Worm (Caenorhabditis elegans) whole organism, young adult: ENCODE data around the gene mmaa-1.

Source experiments
- B0035.1 ChIP-seq: sonication (generic microtip); optimal IDR thresholded peaks from 2 replicates; lab custom pipeline; 2016; ENCODE audit warnings: missing genetic modification characterization, mild to moderate bottlenecking, missing compliant biosample characterization, missing genotype, missing genetic modification reagents
- B0336.3 ChIP-seq: fragments of 200-800 bp; sonication (Bioruptor generic); IDR thresholded peaks from 2 replicates; pipeline ENCODE4 v1.3.6; 2022; ENCODE audit warnings: missing genetic modification characterization, missing compliant biosample characterization
- C17E4.6 ChIP-seq: fragments of 200-800 bp; sonication (Bioruptor generic); IDR thresholded peaks from 2 replicates; pipeline ENCODE4 v1.3.6; 2022; ENCODE audit warnings: missing genetic modification reagents, missing genetic modification characterization, missing compliant biosample characterization
- F10E7.11 ChIP-seq: sonication (generic microtip); optimal IDR thresholded peaks from 2 replicates; lab custom pipeline; 2017; ENCODE audit warnings: mild to moderate bottlenecking, missing genetic modification characterization, moderate library complexity, missing compliant biosample characterization
- F22D6.2 ChIP-seq: sonication (generic microtip); optimal IDR thresholded peaks from 2 replicates; lab custom pipeline; 2016; ENCODE audit warnings: mild to moderate bottlenecking, missing genetic modification characterization, missing compliant biosample characterization
- F37B4.10 ChIP-seq: fragments of 200-800 bp; sonication (Bioruptor generic); IDR thresholded peaks from 2 replicates; pipeline ENCODE4 v1.3.6; 2022; ENCODE audit warnings: missing genetic modification characterization, missing compliant biosample characterization
- F57C9.4 ChIP-seq: sonication (generic microtip); optimal IDR thresholded peaks from 2 replicates; lab custom pipeline; 2017; ENCODE audit warnings: mild to moderate bottlenecking, missing genetic modification characterization, missing compliant biosample characterization
- K12H6.12 ChIP-seq: fragments of 200-800 bp; sonication (Bioruptor generic); optimal IDR thresholded peaks from 2 replicates; lab custom pipeline; 2018; ENCODE audit warnings: mild to moderate bottlenecking, missing genetic modification characterization, missing compliant biosample characterization
- Y53G8AR.9 ChIP-seq: fragments of 200-800 bp; sonication (Bioruptor generic); conservative IDR thresholded peaks from 2 replicates; pipeline ENCODE4 v1.3.6; 2022; ENCODE audit warnings: missing genetic modification reagents, missing genetic modification characterization, missing compliant biosample characterization
- Y95B8A.8 ChIP-seq: fragments of 200-800 bp; sonication (Bioruptor generic); IDR thresholded peaks from 2 replicates; pipeline ENCODE4 v1.3.6; 2022; ENCODE audit warnings: missing genetic modification reagents, missing genetic modification characterization, missing compliant biosample characterization
- aptf-2 ChIP-seq: fragments of 200-800 bp; sonication (Bioruptor generic); conservative IDR thresholded peaks from 2 replicates; pipeline ENCODE4 v1.3.6; 2022; ENCODE audit warnings: missing genetic modification reagents, missing genetic modification characterization, missing compliant biosample characterization
- aptf-3 ChIP-seq: fragments of 200-800 bp; sonication (Bioruptor generic); IDR thresholded peaks from 2 replicates; pipeline ENCODE4 v1.3.6; 2022; ENCODE audit warnings: missing genetic modification characterization, missing compliant biosample characterization
- athp-1 ChIP-seq: sonication (generic microtip); optimal IDR thresholded peaks from 2 replicates; lab custom pipeline; 2017; ENCODE audit warnings: mild to moderate bottlenecking, missing genetic modification characterization, missing compliant biosample characterization
- bed-1 ChIP-seq: fragments of 200-800 bp; sonication (Bioruptor generic); IDR thresholded peaks from 2 replicates; pipeline ENCODE4 v1.3.6; 2022; ENCODE audit warnings: missing genetic modification reagents, missing genetic modification characterization, missing compliant biosample characterization
- ceh-27 ChIP-seq: fragments of 200-800 bp; sonication (Bioruptor generic); optimal IDR thresholded peaks from 2 replicates; lab custom pipeline; 2018; ENCODE audit warnings: mild to moderate bottlenecking, missing genetic modification characterization, moderate library complexity, missing compliant biosample characterization
- dpff-1 ChIP-seq: sonication (generic microtip); optimal IDR thresholded peaks from 2 replicates; lab custom pipeline; 2017; ENCODE audit warnings: mild to moderate bottlenecking, missing genetic modification characterization, missing compliant biosample characterization
- egl-18 ChIP-seq: fragments of 200-800 bp; sonication (Bioruptor generic); IDR thresholded peaks from 2 replicates; pipeline ENCODE4 v1.3.6; 2022; ENCODE audit warnings: missing genetic modification reagents, missing genetic modification characterization, missing compliant biosample characterization
- ets-4 ChIP-seq: fragments of 200-800 bp; sonication (Bioruptor generic); optimal IDR thresholded peaks from 2 replicates; lab custom pipeline; 2018; ENCODE audit warnings: mild to moderate bottlenecking, missing genetic modification characterization, missing compliant biosample characterization
- fkh-3 ChIP-seq: sonication (generic microtip); optimal IDR thresholded peaks from 2 replicates; lab custom pipeline; 2016; ENCODE audit warnings: mild to moderate bottlenecking, missing genetic modification characterization, missing compliant biosample characterization
- gei-17 ChIP-seq: fragments of 200-800 bp; sonication (Bioruptor generic); optimal IDR thresholded peaks from 2 replicates; lab custom pipeline; 2018; ENCODE audit warnings: mild to moderate bottlenecking, missing genetic modification characterization, missing compliant biosample characterization
- hmg-20 ChIP-seq: fragments of 200-800 bp; sonication (Bioruptor generic); IDR thresholded peaks from 2 replicates; pipeline ENCODE4 v1.3.6; 2022; ENCODE audit warnings: missing genetic modification reagents, missing genetic modification characterization, missing compliant biosample characterization
- let-526 ChIP-seq: fragments of 200-800 bp; sonication (Bioruptor generic); IDR thresholded peaks from 2 replicates; pipeline ENCODE4 v1.3.6; 2022; ENCODE audit warnings: missing genetic modification reagents, missing genetic modification characterization, missing compliant biosample characterization
- let-607 ChIP-seq, 2 experiments: fragments of 200-800 bp in 1 of 2; sonication (Bioruptor generic) in 1 of 2; sonication (generic microtip) in 1 of 2; optimal IDR thresholded peaks; 2 replicates each; lab custom pipeline; 2016 to 2018; ENCODE audit warnings: mild to moderate bottlenecking in 2 of 2, missing compliant biosample characterization in 2 of 2, missing genetic modification characterization in 2 of 2, moderate library complexity in 2 of 2, missing genotype in 1 of 2
- lin-26 ChIP-seq: fragments of 200-800 bp; sonication (Bioruptor generic); IDR thresholded peaks from 2 replicates; pipeline ENCODE4 v1.3.6; 2022; ENCODE audit warnings: missing genetic modification reagents, missing genetic modification characterization, missing compliant biosample characterization
- lin-35 ChIP-seq, 3 experiments: fragments of 150-350 bp in 2 of 3; sonication (generic microtip) in 1 of 3; optimal IDR thresholded peaks; 2 replicates each; lab custom pipeline; 2014 to 2018; ENCODE audit warnings: missing biosample characterization in 3 of 3, missing genetic modification characterization in 3 of 3, missing genetic modification reagents in 3 of 3
- lin-40 ChIP-seq: sonication (generic microtip); optimal IDR thresholded peaks from 2 replicates; lab custom pipeline; 2016; ENCODE audit warnings: missing genetic modification characterization, mild to moderate bottlenecking, missing compliant biosample characterization, missing genotype, missing genetic modification reagents
- madf-3 ChIP-seq: fragments of 200-800 bp; sonication (Bioruptor generic); IDR thresholded peaks from 2 replicates; pipeline ENCODE4 v1.3.6; 2022; ENCODE audit warnings: missing genetic modification reagents, missing genetic modification characterization, missing compliant biosample characterization
- madf-8 ChIP-seq: fragments of 200-800 bp; sonication (Bioruptor generic); conservative IDR thresholded peaks from 2 replicates; pipeline ENCODE4 v1.3.6; 2022; ENCODE audit warnings: missing genetic modification reagents, missing genetic modification characterization, missing compliant biosample characterization
- mes-4 ChIP-seq: sonication (generic microtip); optimal IDR thresholded peaks from 2 replicates; lab custom pipeline; 2016; ENCODE audit warnings: missing genotype, missing genetic modification characterization, missing compliant biosample characterization
- nfyb-1 ChIP-seq: fragments of 200-800 bp; sonication (Bioruptor generic); IDR thresholded peaks from 2 replicates; pipeline ENCODE4 v1.3.6; 2022; ENCODE audit warnings: missing genetic modification reagents, missing genetic modification characterization, missing compliant biosample characterization
- nhr-120 ChIP-seq: fragments of 200-800 bp; sonication (Bioruptor generic); IDR thresholded peaks from 2 replicates; pipeline ENCODE4 v1.3.6; 2022; ENCODE audit warnings: missing genetic modification characterization, missing compliant biosample characterization
- nhr-179 ChIP-seq: sonication (generic microtip); optimal IDR thresholded peaks from 2 replicates; lab custom pipeline; 2016; ENCODE audit warnings: mild to moderate bottlenecking, missing genetic modification characterization, missing compliant biosample characterization
- nhr-27 ChIP-seq: fragments of 200-800 bp; sonication (Bioruptor generic); optimal IDR thresholded peaks from 2 replicates; lab custom pipeline; 2018; ENCODE audit warnings: mild to moderate bottlenecking, missing genetic modification characterization, moderate library complexity, missing compliant biosample characterization
- nhr-80 ChIP-seq: sonication (generic microtip); optimal IDR thresholded peaks from 2 replicates; lab custom pipeline; 2016; ENCODE audit warnings: missing genetic modification characterization, missing compliant biosample characterization
- nhr-90 ChIP-seq: sonication (generic microtip); optimal IDR thresholded peaks from 2 replicates; lab custom pipeline; 2016; ENCODE audit warnings: missing genotype, mild to moderate bottlenecking, missing genetic modification characterization, missing compliant biosample characterization
- pbrm-1 ChIP-seq: fragments of 200-800 bp; sonication (Bioruptor generic); IDR thresholded peaks from 2 replicates; pipeline ENCODE4 v1.3.6; 2022; ENCODE audit warnings: missing genetic modification reagents, missing genetic modification characterization, missing compliant biosample characterization
- pha-4 ChIP-seq: fragments of 150-350 bp; sonication (generic microtip); optimal IDR thresholded peaks from 2 replicates; lab custom pipeline; 2014; ENCODE audit warnings: missing biosample characterization, missing genetic modification reagents, missing genetic modification characterization
- rec-8 ChIP-seq, 2 experiments: sonication (generic microtip); optimal IDR thresholded peaks; 2 replicates each; lab custom pipeline; 2016; ENCODE audit warnings: mild to moderate bottlenecking in 2 of 2, missing genetic modification characterization in 2 of 2, missing genetic modification reagents in 2 of 2, missing genotype in 2 of 2, missing biosample characterization in 1 of 2, missing compliant biosample characterization in 1 of 2, moderate library complexity in 1 of 2
- rpc-1 ChIP-seq, 2 experiments: fragments of 150-350 bp in 1 of 2; sonication (generic microtip) in 1 of 2; optimal IDR thresholded peaks; 2 replicates each; lab custom pipeline; 2014 to 2018; ENCODE audit warnings: missing biosample characterization in 1 of 2, missing genetic modification characterization in 1 of 2, missing genetic modification reagents in 1 of 2, missing genotype in 1 of 2
- sea-2 ChIP-seq: fragments of 200-800 bp; sonication (Bioruptor generic); IDR thresholded peaks from 2 replicates; pipeline ENCODE4 v1.3.6; 2022; ENCODE audit warnings: missing genetic modification characterization, missing compliant biosample characterization
- snpc-1.1 ChIP-seq: sonication (generic microtip); optimal IDR thresholded peaks from 2 replicates; lab custom pipeline; 2017; ENCODE audit warnings: missing genetic modification characterization, mild to moderate bottlenecking, missing compliant biosample characterization, antibody characterized with exemption, moderate library complexity, missing genotype, missing genetic modification reagents; ENCODE audit not compliant: insufficient read depth
- somi-1 ChIP-seq: fragments of 200-800 bp; sonication (Bioruptor generic); optimal IDR thresholded peaks from 2 replicates; lab custom pipeline; 2018; ENCODE audit warnings: mild to moderate bottlenecking, missing genetic modification characterization, missing compliant biosample characterization
- tlf-1 ChIP-seq: fragments of 200-800 bp; sonication (Bioruptor generic); optimal IDR thresholded peaks from 2 replicates; lab custom pipeline; 2018; ENCODE audit warnings: mild to moderate bottlenecking, missing genetic modification characterization, missing compliant biosample characterization
- unc-62 ChIP-seq: fragments of 150-350 bp; optimal IDR thresholded peaks from 2 replicates; lab custom pipeline; 2014; ENCODE audit warnings: missing biosample characterization, missing genetic modification reagents, missing genetic modification characterization
- zfh-2 ChIP-seq: fragments of 200-800 bp; sonication (Bioruptor generic); conservative IDR thresholded peaks from 2 replicates; pipeline ENCODE4 v1.3.6; 2022; ENCODE audit warnings: missing genetic modification reagents, missing genetic modification characterization, missing compliant biosample characterization
- ztf-26 ChIP-seq: sonication (generic microtip); optimal IDR thresholded peaks from 2 replicates; lab custom pipeline; 2017; ENCODE audit warnings: missing genetic modification characterization, missing compliant biosample characterization
- ztf-6 ChIP-seq: fragments of 200-800 bp; sonication (Bioruptor generic); IDR thresholded peaks from 2 replicates; pipeline ENCODE4 v1.3.6; 2022; ENCODE audit warnings: missing genetic modification reagents, missing genetic modification characterization, missing compliant biosample characterization

The mmaa-1 gene

DNA sequence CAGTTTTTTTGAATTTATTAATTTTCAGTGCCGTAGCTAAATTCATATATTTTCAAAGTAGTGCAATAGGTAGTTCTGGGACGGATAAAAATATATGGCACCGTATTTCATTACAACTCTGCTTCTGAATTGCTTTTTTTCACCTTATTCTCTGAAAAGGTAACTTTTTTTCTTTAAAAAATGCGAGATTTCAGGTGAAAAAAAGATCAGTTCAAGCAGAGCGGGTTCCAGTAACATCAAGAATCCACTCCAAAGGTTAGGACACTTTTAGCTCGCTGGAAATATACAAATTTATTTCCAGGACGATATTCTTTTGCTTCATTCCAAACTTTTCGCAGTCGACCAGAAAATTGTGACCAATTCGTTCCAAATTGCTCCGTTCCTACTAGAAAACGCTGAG, 47.1 kb upstream of the mmaa-1 start, which contains the start of gene T07F8.1:
Gene T07F8.1, plus strand, starts transcription at position 301 of the 400 bp plus-strand sequence.
- TF ChIP-seq ztf-6 (no peak), pha-4 (tag; lab: Kevin White, UChicago) (no peak), madf-8 (no peak), lin-40 (no peak), snpc-1.1 (tag; lab: Kevin White, UChicago) (no peak), ets-4 (GFP tag; lab: Kevin White, UChicago) (no peak), F10E7.11 (tag; lab: Kevin White, UChicago) (no peak), K12H6.12 (tag; lab: Kevin White, UChicago) (no peak), somi-1 (GFP tag; lab: Kevin White, UChicago) (no peak), pbrm-1 (GFP tag; lab: Robert Waterston, UW) (no peak), sea-2 (GFP tag; lab: Robert Waterston, UW) (no peak), B0035.1 (tag; lab: Kevin White, UChicago) (no peak)

DNA sequence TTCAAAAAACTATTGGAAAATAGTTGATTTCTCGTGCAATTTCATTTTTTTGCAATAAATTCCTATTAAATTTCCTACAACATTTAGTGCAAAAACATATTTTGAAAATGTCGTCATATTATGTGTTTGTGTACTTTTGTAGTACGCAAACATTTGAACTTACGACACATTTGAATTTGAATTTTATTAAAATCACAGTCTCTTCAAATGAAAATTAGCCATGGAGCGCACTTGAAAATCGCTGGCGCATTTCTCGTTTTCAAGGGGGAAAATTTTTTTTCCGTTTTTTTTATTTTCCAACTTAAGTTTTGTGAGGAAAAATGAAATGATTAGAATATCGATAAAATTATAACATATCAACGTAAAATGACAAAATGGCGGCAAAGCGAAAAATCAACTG, 46.6 kb upstream of the mmaa-1 start:
- TF ChIP-seq rec-8 (tag; optimal IDR thresholded peaks at IDR 0.05; lab: Kevin White, UChicago) (no peak), pha-4 (tag; lab: Kevin White, UChicago) (no peak), fkh-3 (tag; lab: Kevin White, UChicago) (no peak), nhr-27 (tag; lab: Kevin White, UChicago) (no peak), nhr-80 (tag; lab: Kevin White, UChicago) (no peak), let-607 (tag; optimal IDR thresholded peaks at IDR 0.05; lab: Kevin White, UChicago) (no peak), dpff-1 (tag; lab: Kevin White, UChicago) (no peak), F22D6.2 (tag; lab: Kevin White, UChicago) (no peak), tlf-1 (GFP tag; lab: Kevin White, UChicago) (peak; percentile 55), C17E4.6 (no peak), egl-18 (no peak), aptf-2 (GFP tag; lab: Robert Waterston, UW) (no peak), Y53G8AR.9 (GFP tag; lab: Robert Waterston, UW) (no peak), nhr-120 (GFP tag; lab: Robert Waterston, UW) (no peak), aptf-3 (GFP tag; lab: Robert Waterston, UW) (no peak), ztf-26 (tag; lab: Kevin White, UChicago) (no peak), lin-35 (GFP tag; optimal IDR thresholded peaks at IDR 0.05; lab: Kevin White, UChicago) (peak in 1 of 3 experiments; percentile 76), madf-8 (peak; percentile 70), let-526 (GFP tag; lab: Robert Waterston, UW) (no peak), mes-4 (tag; lab: Kevin White, UChicago) (no peak), sea-2 (GFP tag; lab: Robert Waterston, UW) (no peak), F57C9.4 (tag; lab: Kevin White, UChicago) (no peak), bed-1 (GFP tag; lab: Robert Waterston, UW) (no peak), ceh-27 (GFP tag; lab: Kevin White, UChicago) (no peak), nhr-90 (tag; lab: Kevin White, UChicago) (no peak), hmg-20 (GFP tag; lab: Robert Waterston, UW) (no peak), unc-62 (GFP tag; lab: Kevin White, UChicago) (no peak), zfh-2 (GFP tag; lab: Robert Waterston, UW) (no peak), ztf-6 (no peak), athp-1 (tag; lab: Kevin White, UChicago) (no peak), B0336.3 (GFP tag; lab: Robert Waterston, UW) (no peak), nfyb-1 (GFP tag; lab: Robert Waterston, UW) (no peak), lin-26 (GFP tag; lab: Robert Waterston, UW) (no peak), F37B4.10 (no peak), nhr-179 (tag; lab: Kevin White, UChicago) (no peak), gei-17 (GFP tag; lab: Kevin White, UChicago) (no peak), F10E7.11 (tag; lab: Kevin White, UChicago) (no peak), rpc-1 (optimal IDR thresholded peaks at IDR 0.05; lab: Kevin White, UChicago) (no peak), rpc-1 (tag; optimal IDR thresholded peaks at IDR 0.05; lab: Kevin White, UChicago) (no peak), madf-3 (GFP tag; lab: Robert Waterston, UW) (no peak), Y95B8A.8 (no peak)
